Fruit fly (Drosophila melanogaster) whole organism, embryonic: ENCODE results near the gene CG4297.
A peak's percentile ranks its signal among the peaks of the same experiment; 100 is the strongest.

Experiments used
- Adf1 ChIP-seq: fragments of 200-800 bp; sonication (Bioruptor generic); IDR thresholded peaks from 2 replicates; pipeline ENCODE4 v1.3.6; 2022; ENCODE audit warnings: missing biosample characterization, missing genetic modification characterization
- Atf6 ChIP-seq: fragments of 200-800 bp; sonication (Bioruptor generic); IDR thresholded peaks from 2 replicates; pipeline ENCODE4 v1.3.6; 2022; ENCODE audit warnings: missing biosample characterization, missing genetic modification characterization
- Blimp-1 ChIP-seq: fragments of 200-800 bp; sonication (Bioruptor generic); optimal IDR thresholded peaks from 3 replicates; lab custom pipeline; 2018; ENCODE audit warnings: missing biosample characterization, missing genetic modification characterization, mild to moderate bottlenecking, moderate library complexity, missing genetic modification reagents
- CG12942 ChIP-seq: fragments of 200-800 bp; sonication (Bioruptor generic); optimal IDR thresholded peaks from 3 replicates; lab custom pipeline; 2016; ENCODE audit warnings: missing biosample characterization, missing genetic modification characterization
- CG13287 ChIP-seq: fragments of 200-800 bp; sonication (Bioruptor generic); IDR thresholded peaks from 2 replicates; pipeline ENCODE4 v1.3.6; 2022; ENCODE audit warnings: missing biosample characterization, missing genetic modification characterization; ENCODE audit not compliant: partially characterized antibody
- CG1603 ChIP-seq: fragments of 200-800 bp; sonication (Bioruptor generic); optimal IDR thresholded peaks from 2 replicates; lab custom pipeline; 2019; ENCODE audit warnings: missing biosample characterization, mild to moderate bottlenecking, missing genetic modification characterization, moderate library complexity
- CG1647 ChIP-seq: fragments of 200-800 bp; sonication (Bioruptor generic); optimal IDR thresholded peaks from 3 replicates; lab custom pipeline; 2016; ENCODE audit warnings: missing biosample characterization, missing genetic modification characterization
- CG17186 ChIP-seq: fragments of 200-800 bp; sonication (Bioruptor generic); optimal IDR thresholded peaks from 3 replicates; lab custom pipeline; 2017; ENCODE audit warnings: missing biosample characterization, missing genetic modification reagents, missing genetic modification characterization
- CG17568 ChIP-seq: fragments of 200-800 bp; sonication (Bioruptor generic); optimal IDR thresholded peaks from 2 replicates; lab custom pipeline; 2018; ENCODE audit warnings: missing biosample characterization, mild to moderate bottlenecking, missing genetic modification characterization, moderate library complexity
- CG2120 ChIP-seq: fragments of 200-800 bp; sonication (Bioruptor generic); optimal IDR thresholded peaks from 3 replicates; lab custom pipeline; 2016; ENCODE audit warnings: missing biosample characterization, missing genetic modification characterization
- CG31388 ChIP-seq: fragments of 200-800 bp; sonication (Bioruptor generic); optimal IDR thresholded peaks from 2 replicates; lab custom pipeline; 2016; ENCODE audit warnings: missing biosample characterization, missing genetic modification characterization
- CG33213 ChIP-seq: fragments of 200-800 bp; sonication (Bioruptor generic); optimal IDR thresholded peaks from 3 replicates; lab custom pipeline; 2016; ENCODE audit warnings: missing biosample characterization, missing genetic modification characterization
- CG34376 ChIP-seq: fragments of 200-800 bp; sonication (Bioruptor generic); optimal IDR thresholded peaks from 2 replicates; lab custom pipeline; 2018; ENCODE audit warnings: missing biosample characterization, mild to moderate bottlenecking, missing genetic modification characterization
- CG4282 ChIP-seq: fragments of 200-800 bp; sonication (Bioruptor generic); optimal IDR thresholded peaks from 2 replicates; lab custom pipeline; 2016; ENCODE audit warnings: missing biosample characterization, missing genetic modification characterization
- CG4820 ChIP-seq: fragments of 200-800 bp; sonication (Bioruptor generic); optimal IDR thresholded peaks from 3 replicates; lab custom pipeline; 2016; ENCODE audit warnings: missing biosample characterization, missing genetic modification characterization
- CG5180 ChIP-seq: fragments of 200-800 bp; sonication (Bioruptor generic); optimal IDR thresholded peaks from 3 replicates; lab custom pipeline; 2017; ENCODE audit warnings: missing biosample characterization, missing genetic modification characterization, mild to moderate bottlenecking, moderate library complexity, missing genetic modification reagents
- CG7556 ChIP-seq: fragments of 200-800 bp; sonication (Bioruptor generic); optimal IDR thresholded peaks from 2 replicates; lab custom pipeline; 2017; ENCODE audit warnings: missing biosample characterization, mild to moderate bottlenecking, missing genetic modification characterization
- CG7928 ChIP-seq: fragments of 200-800 bp; sonication (Bioruptor generic); optimal IDR thresholded peaks from 2 replicates; lab custom pipeline; 2017; ENCODE audit warnings: missing biosample characterization, mild to moderate bottlenecking, missing genetic modification characterization
- CG9215 ChIP-seq: fragments of 200-800 bp; sonication (Bioruptor generic); IDR thresholded peaks from 2 replicates; pipeline ENCODE4 v1.3.6; 2022; ENCODE audit warnings: missing biosample characterization, missing genetic modification characterization
- CG9932 ChIP-seq: fragments of 200-800 bp; sonication (Bioruptor generic); IDR thresholded peaks from 2 replicates; pipeline ENCODE4 v1.3.6; 2022; ENCODE audit warnings: missing biosample characterization, missing genetic modification characterization
- Deaf1 ChIP-seq: fragments of 200-800 bp; optimal IDR thresholded peaks from 3 replicates; lab custom pipeline; 2019; ENCODE audit warnings: missing biosample characterization, mild to moderate bottlenecking, missing genetic modification characterization, moderate library complexity
- Doc2 ChIP-seq: fragments of 200-800 bp; sonication (Bioruptor generic); IDR thresholded peaks from 2 replicates; pipeline ENCODE4 v1.3.6; 2022; ENCODE audit warnings: missing biosample characterization, missing genetic modification characterization
- Doc3 ChIP-seq: fragments of 200-800 bp; sonication (Bioruptor generic); IDR thresholded peaks from 3 replicates; pipeline ENCODE4 v1.3.6; 2022; ENCODE audit warnings: missing biosample characterization, missing genetic modification characterization; ENCODE audit not compliant: partially characterized antibody
- Gug ChIP-seq: fragments of 200-800 bp; sonication (Bioruptor generic); IDR thresholded peaks from 4 replicates; pipeline ENCODE4 v1.3.6; 2022; ENCODE audit warnings: missing biosample characterization, missing genetic modification characterization
- HLHmδ ChIP-seq: fragments of 200-800 bp; sonication (Bioruptor generic); optimal IDR thresholded peaks from 2 replicates; lab custom pipeline; 2018; ENCODE audit warnings: missing biosample characterization, mild to moderate bottlenecking, missing genetic modification characterization, moderate library complexity
- Lhr ChIP-seq: fragments of 200-800 bp; sonication (Bioruptor generic); optimal IDR thresholded peaks from 3 replicates; lab custom pipeline; 2017; ENCODE audit warnings: mild to moderate bottlenecking, missing biosample characterization, missing genetic modification reagents, missing genetic modification characterization
- Myb ChIP-seq: fragments of 200-800 bp; sonication (Bioruptor generic); optimal IDR thresholded peaks from 2 replicates; lab custom pipeline; 2016; ENCODE audit warnings: missing biosample characterization, missing genetic modification characterization
- NC2α ChIP-seq: fragments of 200-800 bp; sonication (Bioruptor generic); optimal IDR thresholded peaks from 2 replicates; lab custom pipeline; 2016; ENCODE audit warnings: missing biosample characterization, missing genetic modification characterization
- PHDP ChIP-seq: fragments of 200-800 bp; sonication (Bioruptor generic); optimal IDR thresholded peaks from 3 replicates; lab custom pipeline; 2018; ENCODE audit warnings: missing biosample characterization, mild to moderate bottlenecking, missing genetic modification characterization, moderate library complexity
- Sin3A ChIP-seq: fragments of >200 bp; optimal IDR thresholded peaks from 2 replicates; lab custom pipeline; 2018
- Ssrp ChIP-seq: fragments of 200-800 bp; sonication (Bioruptor generic); optimal IDR thresholded peaks from 2 replicates; lab custom pipeline; 2018; ENCODE audit warnings: missing biosample characterization, mild to moderate bottlenecking, missing genetic modification characterization, moderate library complexity
- cas ChIP-seq: fragments of 200-800 bp; sonication (Bioruptor generic); IDR thresholded peaks from 2 replicates; pipeline ENCODE4 v1.3.6; 2022; ENCODE audit warnings: missing biosample characterization, missing genetic modification characterization
- ci ChIP-seq: fragments of 200-800 bp; sonication (Bioruptor generic); IDR thresholded peaks from 3 replicates; pipeline ENCODE4 v1.3.6; 2022; ENCODE audit warnings: missing biosample characterization, missing genetic modification characterization
- dm ChIP-seq: fragments of 200-800 bp; sonication (Bioruptor generic); optimal IDR thresholded peaks from 3 replicates; lab custom pipeline; 2016; ENCODE audit warnings: missing biosample characterization, missing genetic modification characterization
- fd3F ChIP-seq: fragments of 200-800 bp; sonication (Bioruptor generic); optimal IDR thresholded peaks from 2 replicates; lab custom pipeline; 2018; ENCODE audit warnings: missing biosample characterization, mild to moderate bottlenecking, missing genetic modification characterization, moderate library complexity
- fd64A ChIP-seq: fragments of 200-800 bp; sonication (Bioruptor generic); optimal IDR thresholded peaks from 3 replicates; lab custom pipeline; 2018; ENCODE audit warnings: missing biosample characterization, mild to moderate bottlenecking, missing genetic modification characterization
- grn ChIP-seq: fragments of 200-800 bp; sonication (Bioruptor generic); optimal IDR thresholded peaks from 3 replicates; lab custom pipeline; 2017; ENCODE audit warnings: missing biosample characterization, missing genetic modification characterization
- gsb ChIP-seq: fragments of 200-800 bp; sonication (Bioruptor generic); IDR thresholded peaks from 2 replicates; pipeline ENCODE4 v1.3.6; 2022; ENCODE audit warnings: missing biosample characterization, missing genetic modification characterization
- kay ChIP-seq: fragments of 200-800 bp; sonication (Bioruptor generic); optimal IDR thresholded peaks from 2 replicates; lab custom pipeline; 2016; ENCODE audit warnings: missing biosample characterization, missing genetic modification characterization
- klu ChIP-seq: fragments of 200-800 bp; sonication (Bioruptor generic); IDR thresholded peaks from 2 replicates; pipeline ENCODE4 v1.3.6; 2022; ENCODE audit warnings: missing biosample characterization, missing genetic modification characterization
- lilli ChIP-seq: fragments of 200-800 bp; sonication (Bioruptor generic); optimal IDR thresholded peaks from 3 replicates; lab custom pipeline; 2016; ENCODE audit warnings: missing biosample characterization, missing genetic modification characterization
- nau ChIP-seq: fragments of 200-800 bp; sonication (Bioruptor generic); optimal IDR thresholded peaks from 3 replicates; lab custom pipeline; 2017; ENCODE audit warnings: missing biosample characterization, mild to moderate bottlenecking, missing genetic modification characterization, missing genetic modification reagents
- nmo ChIP-seq: fragments of 200-800 bp; sonication (Bioruptor generic); optimal IDR thresholded peaks from 2 replicates; lab custom pipeline; 2018; ENCODE audit warnings: missing biosample characterization, mild to moderate bottlenecking, missing genetic modification characterization, moderate library complexity
- pros ChIP-seq: fragments of 200-800 bp; sonication (Bioruptor generic); optimal IDR thresholded peaks from 3 replicates; lab custom pipeline; 2019; ENCODE audit warnings: missing biosample characterization, mild to moderate bottlenecking, missing genetic modification characterization, moderate library complexity
- sens ChIP-seq: fragments of 200-800 bp; sonication (Bioruptor generic); peaks from one replicate; lab custom pipeline; 2016; ENCODE audit warnings: missing biosample characterization, missing genetic modification characterization
- ssp ChIP-seq: fragments of 200-800 bp; sonication (Bioruptor generic); IDR thresholded peaks from 2 replicates; pipeline ENCODE4 v1.3.6; 2022; ENCODE audit warnings: missing biosample characterization, missing genetic modification characterization
- tna ChIP-seq: fragments of 200-800 bp; sonication (Bioruptor generic); IDR thresholded peaks from 2 replicates; pipeline ENCODE4 v1.3.6; 2022; ENCODE audit warnings: missing biosample characterization, missing genetic modification characterization; ENCODE audit not compliant: partially characterized antibody
- wek ChIP-seq: fragments of 200-800 bp; sonication (Bioruptor generic); optimal IDR thresholded peaks from 3 replicates; lab custom pipeline; 2018; ENCODE audit warnings: missing biosample characterization, mild to moderate bottlenecking, missing genetic modification characterization, moderate library complexity
- yki ChIP-seq: fragments of >200 bp; optimal IDR thresholded peaks from 3 replicates; lab custom pipeline; 2018
- zfh1 ChIP-seq: fragments of 200-800 bp; sonication (Bioruptor generic); IDR thresholded peaks from 3 replicates; pipeline ENCODE4 v1.3.6; 2022; ENCODE audit warnings: missing biosample characterization, missing genetic modification characterization

CG4297 gene

dm6 chr2L:520331-521000, 48.5 kb upstream of the CG4297 start (continued):
- TF ChIP-seq Deaf1 (tag; lab: Kevin White, UChicago) (peak; percentile 66), Ssrp (tag; lab: Kevin White, UChicago) (peak; percentile 90), Myb (GFP tag; lab: Kevin White, UChicago) (peak; percentile 63), dm (peak; percentile 77), sens (peak; percentile 99), CG4282 (GFP tag; lab: Kevin White, UChicago) (peak; percentile 17), ssp (peak; percentile 63), yki (lab: Kevin White, UChicago) (no peak), lilli (peak; percentile 86), Atf6 (no peak), HLHmδ (GFP tag; lab: Kevin White, UChicago) (no peak), zfh1 (GFP tag; lab: Robert Waterston, UW) (peak; percentile 92), nmo (GFP tag; lab: Kevin White, UChicago) (peak; percentile 94), ci (peak; percentile 94), CG9215 (GFP tag; lab: Robert Waterston, UW) (peak; percentile 39; the same call in 1 of the 2 replicates), CG1603 (tag; lab: Kevin White, UChicago) (peak; percentile 95), gsb (GFP tag; lab: Robert Waterston, UW) (peak; percentile 22; the same call in 1 of the 2 replicates), CG7556 (GFP tag; lab: Kevin White, UChicago) (peak; percentile 87), CG12942 (GFP tag; lab: Kevin White, UChicago) (peak; percentile 75), Blimp-1 (GFP tag; lab: Kevin White, UChicago) (peak; percentile 79), tna (GFP tag; lab: Robert Waterston, UW) (no peak), kay (peak; percentile 70), Adf1 (GFP tag; lab: Robert Waterston, UW) (0 out of 2 replicates have a peak, but pooled peaks have one; percentile 10), grn (GFP tag; lab: Kevin White, UChicago) (no peak), Doc3 (GFP tag; lab: Robert Waterston, UW) (no peak), CG9932 (GFP tag; lab: Robert Waterston, UW) (no peak), fd64A (GFP tag; lab: Kevin White, UChicago) (peak; percentile 26), CG33213 (peak; percentile 76), wek (GFP tag; lab: Kevin White, UChicago) (peak; percentile 81), fd3F (GFP tag; lab: Kevin White, UChicago) (peak; percentile 49), CG31388 (GFP tag; lab: Kevin White, UChicago) (peak; percentile 49), CG34376 (GFP tag; lab: Kevin White, UChicago) (no peak), CG5180 (GFP tag; lab: Kevin White, UChicago) (peak; percentile 52), CG17186 (GFP tag; lab: Kevin White, UChicago) (no peak), CG17568 (peak; percentile 82), Sin3A (lab: Kevin White, UChicago) (no peak), CG4820 (GFP tag; lab: Kevin White, UChicago) (peak; percentile 83), PHDP (peak; percentile 86), CG13287 (GFP tag; lab: Robert Waterston, UW) (no peak), pros (GFP tag; lab: Kevin White, UChicago) (no peak), NC2α (GFP tag; lab: Kevin White, UChicago) (peak; percentile 85), CG7928 (GFP tag; lab: Kevin White, UChicago) (no peak), klu (GFP tag; lab: Robert Waterston, UW) (peak; percentile 65), Gug (peak; percentile 41; the same call in 2 of the 4 replicates), nau (GFP tag; lab: Kevin White, UChicago) (peak; percentile 75), cas (GFP tag; lab: Robert Waterston, UW) (0 out of 2 replicates have a peak, but pooled peaks have one; percentile 15), Lhr (GFP tag; lab: Kevin White, UChicago) (peak; percentile 70), Doc2 (GFP tag; lab: Robert Waterston, UW) (no peak), CG2120 (peak; percentile 38), CG1647 (GFP tag; lab: Kevin White, UChicago) (peak; percentile 80)
